Worm (Caenorhabditis elegans): Measurements from ENCODE around the gene fic-1.

ce11 chrIV:10978641-10979040, 41.4 kb downstream of the fic-1 start:
- no peak for TF ChIP-seq snpc-4 (tag; optimal IDR thresholded peaks at IDR 0.05)
- TF ChIP-seq ces-1 (GFP tag; optimal IDR thresholded peaks at IDR 0.05): no peak
- no peak for TF ChIP-seq ztf-11 (tag; optimal IDR thresholded peaks at IDR 0.05)
- TF ChIP-seq blmp-1 (tag; optimal IDR thresholded peaks at IDR 0.05): no peak
- no peak for TF ChIP-seq nhr-237 (tag; optimal IDR thresholded peaks at IDR 0.05)
- no peak for TF ChIP-seq cnd-1 (tag; optimal IDR thresholded peaks at IDR 0.05)
- TF ChIP-seq sem-2 (GFP tag; optimal IDR thresholded peaks at IDR 0.05): no peak
- TF ChIP-seq ham-2 (GFP tag; optimal IDR thresholded peaks at IDR 0.05): no peak
- no peak for TF ChIP-seq elt-1 (tag; optimal IDR thresholded peaks at IDR 0.05; ENCODE audit: borderline replicate concordance, insufficient read depth)
- no peak for TF ChIP-seq M03D4.4 (tag; optimal IDR thresholded peaks at IDR 0.05)
- TF ChIP-seq unc-39 (tag; optimal IDR thresholded peaks at IDR 0.05): no peak
